Worm (Caenorhabditis elegans) whole organism, early embryonic: ENCODE results near the gene F57H12.5.

Experiments
- ama-1 ChIP-seq: fragments of 150-350 bp; optimal IDR thresholded peaks from 2 replicates; lab custom pipeline; 2014
- flt-1 ChIP-seq: fragments of 200-800 bp; sonication (Bioruptor generic); IDR thresholded peaks from 2 replicates; pipeline ENCODE4 v1.3.6; 2022; ENCODE audit warnings: missing genetic modification characterization, missing compliant biosample characterization

- TF ChIP-seq ama-1 (lab: Kevin White, UChicago) = no peak
- no peak for TF ChIP-seq flt-1 (GFP tag; lab: Robert Waterston, UW)
These were observed 46.7 kb downstream of the F57H12.5 start, which contains the start of gene C26B2.8 for ce11 chrIV:8013849-8014248.
